Worm (Caenorhabditis elegans): ENCODE measurements around the gene C09H10.5.

C09H10.5 gene

DNA sequence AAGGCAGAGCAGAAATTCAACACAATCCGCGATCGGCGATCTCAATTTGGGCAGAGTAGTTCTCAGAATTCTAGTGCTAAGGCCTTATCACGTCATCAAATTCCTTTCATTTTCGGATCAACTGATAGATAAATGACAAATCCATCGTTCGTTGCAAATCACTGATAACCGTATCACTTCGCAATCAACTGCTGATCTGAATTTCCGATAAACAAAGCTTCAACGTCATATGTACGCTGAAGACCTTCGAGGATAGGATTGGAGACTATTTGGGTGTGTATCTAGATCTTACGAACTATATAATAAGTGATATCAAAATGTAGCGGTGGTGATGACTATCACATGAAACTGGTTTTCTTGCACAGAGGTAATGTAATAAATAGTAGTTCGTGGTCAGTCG is 46.3 kb downstream of the C09H10.5 start:
- TF ChIP-seq bed-1 (GFP tag; IDR thresholded peaks at IDR 0.05) = no peak
- TF ChIP-seq ceh-79 (tag; optimal IDR thresholded peaks at IDR 0.05) = no peak
- TF ChIP-seq lir-1 (GFP tag; conservative IDR thresholded peaks at IDR 0.05) = no peak

DNA sequence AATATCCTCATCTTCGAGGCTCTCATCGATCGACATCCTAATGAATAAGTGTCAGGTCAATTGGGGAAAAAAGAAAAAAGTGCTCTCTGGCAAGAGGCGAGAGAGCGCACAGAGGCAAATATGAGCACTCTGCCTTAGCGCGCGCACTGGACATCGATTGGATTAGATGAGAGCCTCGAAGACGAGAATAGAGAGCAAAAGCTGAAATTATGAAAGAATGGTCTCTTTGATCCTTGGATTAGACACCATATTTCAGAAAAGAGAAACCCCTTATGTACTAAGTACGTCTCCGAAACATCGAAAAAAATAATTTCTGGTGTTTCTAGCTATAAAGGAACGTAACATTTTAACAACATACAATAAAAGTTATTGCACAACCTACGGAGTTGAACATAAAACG is 48.3 kb downstream of the C09H10.5 start, which contains the start of gene F45E10.2:
Gene F45E10.2, minus strand, starts transcription at position 101 of the 400 bp plus-strand sequence.
- no peak for TF ChIP-seq hmg-20 (GFP tag; IDR thresholded peaks at IDR 0.05)
- TF ChIP-seq let-526 (GFP tag; IDR thresholded peaks at IDR 0.05) = no peak
- TF ChIP-seq madf-10 (tag; optimal IDR thresholded peaks at IDR 0.05) = no peak
- no peak for TF ChIP-seq lin-35 (GFP tag; optimal IDR thresholded peaks at IDR 0.05)
- no peak for TF ChIP-seq F39B2.1 (GFP tag; IDR thresholded peaks at IDR 0.05)
- TF ChIP-seq K12H6.12 (tag; optimal IDR thresholded peaks at IDR 0.05) = no peak
- TF ChIP-seq madf-6 (GFP tag; IDR thresholded peaks at IDR 0.05) = no peak
- TF ChIP-seq tbx-9 (tag; optimal IDR thresholded peaks at IDR 0.05; ENCODE audit: borderline replicate concordance) = no peak
- no peak for TF ChIP-seq B0336.3 (GFP tag; IDR thresholded peaks at IDR 0.05)
- no peak for TF ChIP-seq lsl-1 (GFP tag; optimal IDR thresholded peaks at IDR 0.05)
- TF ChIP-seq gei-17 (GFP tag; optimal IDR thresholded peaks at IDR 0.05) = no peak
- no peak for TF ChIP-seq attf-5 (GFP tag; optimal IDR thresholded peaks at IDR 0.05)
- TF ChIP-seq zfh-2 (GFP tag; conservative IDR thresholded peaks at IDR 0.05) = no peak
- no peak for TF ChIP-seq nhr-120 (GFP tag; IDR thresholded peaks at IDR 0.05)
- no peak for TF ChIP-seq hmg-1.2 (GFP tag; IDR thresholded peaks at IDR 0.05)

DNA sequence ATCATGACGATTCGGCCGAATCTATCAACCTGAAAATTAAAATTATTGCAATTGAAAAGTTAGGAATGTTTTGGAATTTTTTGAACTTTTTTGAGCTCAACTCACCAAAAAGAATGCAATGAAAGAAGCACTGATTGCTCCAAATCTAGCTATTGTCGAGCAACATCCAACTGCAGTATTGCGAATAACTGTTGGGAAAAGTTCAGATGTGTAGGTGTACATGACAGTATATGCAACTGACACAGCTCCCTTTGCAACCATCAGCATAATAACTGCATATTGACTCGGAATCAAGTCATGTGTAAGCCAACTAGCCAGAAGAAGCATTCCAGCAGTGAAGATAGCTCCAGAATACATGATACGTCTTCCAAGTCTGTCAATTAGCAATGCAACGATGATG is 51.0 kb downstream of the C09H10.5 start:
- TF ChIP-seq hmg-1.2 (GFP tag; IDR thresholded peaks at IDR 0.05) (no peak), lin-26 (GFP tag; IDR thresholded peaks at IDR 0.05) (no peak), lag-1 (GFP tag; IDR thresholded peaks at IDR 0.05) (no peak), zim-3 (tag; optimal IDR thresholded peaks at IDR 0.05) (no peak), let-526 (GFP tag; IDR thresholded peaks at IDR 0.05) (no peak), lsy-27 (tag; optimal IDR thresholded peaks at IDR 0.05; ENCODE audit: borderline replicate concordance, insufficient read depth) (no peak)

DNA sequence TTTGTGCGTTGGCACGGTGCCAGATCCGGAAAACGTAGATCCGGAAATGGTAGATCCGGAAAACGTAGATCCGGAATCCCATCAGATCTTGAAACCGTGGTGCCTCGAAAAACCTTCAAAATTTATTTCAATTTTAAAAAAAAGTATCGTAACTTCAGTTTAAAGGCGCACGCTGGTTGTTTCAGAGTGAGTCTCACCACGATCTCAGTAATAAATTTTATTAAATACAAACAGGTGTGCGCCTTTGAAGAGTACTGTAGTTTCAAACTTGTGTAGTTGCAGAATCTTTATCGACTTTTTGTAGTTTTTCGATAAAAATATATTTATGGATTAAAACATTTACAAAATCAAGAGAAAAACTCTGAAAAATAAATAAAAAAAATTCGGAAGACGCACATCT is 52.9 kb downstream of the C09H10.5 start:
- no peak for TF ChIP-seq pha-4 (tag; optimal IDR thresholded peaks at IDR 0.05)
- no peak for TF ChIP-seq him-1 (tag; optimal IDR thresholded peaks at IDR 0.05)
- no peak for TF ChIP-seq zfh-2 (GFP tag; conservative IDR thresholded peaks at IDR 0.05)
- no peak; the same call in 1 of the 2 replicates for TF ChIP-seq hmg-1.2 (GFP tag; IDR thresholded peaks at IDR 0.05)
- no peak for TF ChIP-seq fkh-3 (tag; optimal IDR thresholded peaks at IDR 0.05)
- TF ChIP-seq attf-3 (GFP tag; conservative IDR thresholded peaks at IDR 0.05) = peak; percentile 45; the same call in 1 of the 2 replicates
- TF ChIP-seq ekl-4 (GFP tag; IDR thresholded peaks at IDR 0.05) = 0 out of 2 replicates have a peak, but pooled peaks have one; percentile 41
- peak; percentile 81 for TF ChIP-seq F49E8.2 (tag; optimal IDR thresholded peaks at IDR 0.05; ENCODE audit: insufficient read depth)
- no peak for TF ChIP-seq cebp-2 (GFP tag; IDR thresholded peaks at IDR 0.05)
- no peak for TF ChIP-seq lin-35 (GFP tag; optimal IDR thresholded peaks at IDR 0.05)
- TF ChIP-seq xnd-1 (tag; optimal IDR thresholded peaks at IDR 0.05) = peak; percentile 89
- no peak for TF ChIP-seq zim-3 (tag; optimal IDR thresholded peaks at IDR 0.05)
- TF ChIP-seq nhr-90 (tag; optimal IDR thresholded peaks at IDR 0.05) = no peak
- no peak for TF ChIP-seq snpc-1.3 (tag; optimal IDR thresholded peaks at IDR 0.05; ENCODE audit: insufficient read depth)
- TF ChIP-seq mcd-1 (GFP tag; IDR thresholded peaks at IDR 0.05) = peak; percentile 61; the same call in 1 of the 2 replicates
- TF ChIP-seq ceh-40 (GFP tag; IDR thresholded peaks at IDR 0.05) = no peak
- TF ChIP-seq rcor-1 (GFP tag; IDR thresholded peaks at IDR 0.05) = no peak; the same call in 1 of the 2 replicates
- no peak for TF ChIP-seq bed-2 (GFP tag; IDR thresholded peaks at IDR 0.05)
- no peak for TF ChIP-seq ztf-25 (GFP tag; IDR thresholded peaks at IDR 0.05)
- no peak for TF ChIP-seq Y95B8A.8 (GFP tag; IDR thresholded peaks at IDR 0.05)
- no peak for TF ChIP-seq nhr-179 (tag; optimal IDR thresholded peaks at IDR 0.05)
- no peak for TF ChIP-seq ceh-58 (GFP tag; IDR thresholded peaks at IDR 0.05)
- peak; percentile 60 for TF ChIP-seq ceh-100 (GFP tag; IDR thresholded peaks at IDR 0.05)
- TF ChIP-seq hlh-26 (GFP tag; conservative IDR thresholded peaks at IDR 0.05) = no peak
- no peak for TF ChIP-seq somi-1 (GFP tag; optimal IDR thresholded peaks at IDR 0.05)
- no peak for TF ChIP-seq chd-7 (tag; optimal IDR thresholded peaks at IDR 0.05)
- TF ChIP-seq lir-1 (GFP tag; conservative IDR thresholded peaks at IDR 0.05) = no peak
